Fruit fly (Drosophila melanogaster) S2 (cell line): ENCODE results near the gene CG6184.

Experiments
- CG8478 ChIP-seq: fragments of >200 bp; optimal IDR thresholded peaks from 2 replicates; lab custom pipeline; 2018
- CTCF ChIP-seq, 2 experiments: fragments of >200 bp; optimal IDR thresholded peaks; 2 replicates each; lab custom pipeline; 2018

- TF ChIP-seq CTCF (optimal IDR thresholded peaks at IDR 0.05; lab: Kevin White, UChicago) (no peak), CG8478 (lab: Kevin White, UChicago) (no peak)
These were observed 23.0 kb downstream of the CG6184 start, which contains the start of gene CG34138 for dm6 chr3R:19634649-19635048.
